Worm (Caenorhabditis elegans) whole organism, L3 larva: ENCODE data around the gene T19D7.5.

Experiments
- R02D3.7 ChIP-seq: fragments of 150-350 bp; optimal IDR thresholded peaks from 2 replicates; lab custom pipeline; 2014; ENCODE audit warnings: missing biosample characterization, missing genetic modification characterization
- ama-1 ChIP-seq: fragments of 150-350 bp; optimal IDR thresholded peaks from 2 replicates; lab custom pipeline; 2018
- ceh-16 ChIP-seq: sonication (generic microtip); optimal IDR thresholded peaks from 2 replicates; lab custom pipeline; 2017; ENCODE audit warnings: missing biosample characterization, missing genetic modification characterization
- ceh-82 ChIP-seq: fragments of 150-350 bp; optimal IDR thresholded peaks from 2 replicates; lab custom pipeline; 2014; ENCODE audit warnings: missing biosample characterization, missing genetic modification characterization
- daf-12 ChIP-seq: fragments of 150-350 bp; optimal IDR thresholded peaks from 2 replicates; lab custom pipeline; 2014; ENCODE audit warnings: missing biosample characterization, missing genetic modification reagents, missing genetic modification characterization
- egl-27 ChIP-seq: sonication (generic microtip); optimal IDR thresholded peaks from 4 replicates; lab custom pipeline; 2017; ENCODE audit warnings: missing biosample characterization, missing genetic modification reagents, missing genetic modification characterization
- egl-5 ChIP-seq: fragments of 150-350 bp; optimal IDR thresholded peaks from 2 replicates; lab custom pipeline; 2017; ENCODE audit warnings: missing biosample characterization, missing genetic modification reagents, missing genetic modification characterization, inconsistent platforms
- elt-1 ChIP-seq: fragments of 150-350 bp; optimal IDR thresholded peaks from 2 replicates; lab custom pipeline; 2014; ENCODE audit warnings: missing biosample characterization, missing genetic modification characterization
- elt-3 ChIP-seq, 3 experiments: fragments of 150-350 bp in 1 of 3; sonication (generic microtip) in 2 of 3; optimal IDR thresholded peaks; 2 replicates in 2 of 3; 4 replicates in 1 of 3; lab custom pipeline; 2014 to 2017; ENCODE audit warnings: missing biosample characterization in 3 of 3, missing genetic modification characterization in 3 of 3
- eor-1 ChIP-seq, 2 experiments: fragments of 150-350 bp; optimal IDR thresholded peaks; 2 replicates each; lab custom pipeline; 2014 to 2018; ENCODE audit warnings: missing biosample characterization in 2 of 2, missing genetic modification characterization in 2 of 2
- fkh-10 ChIP-seq: sonication (generic microtip); optimal IDR thresholded peaks from 2 replicates; lab custom pipeline; 2017; ENCODE audit warnings: missing biosample characterization, missing genetic modification reagents, missing genetic modification characterization
- fkh-2 ChIP-seq: fragments of 150-350 bp; optimal IDR thresholded peaks from 2 replicates; lab custom pipeline; 2014; ENCODE audit warnings: missing biosample characterization, missing genetic modification reagents, missing genetic modification characterization
- fos-1 ChIP-seq: fragments of 150-350 bp; optimal IDR thresholded peaks from 2 replicates; lab custom pipeline; 2014; ENCODE audit warnings: missing biosample characterization, missing genetic modification characterization
- hmg-11 ChIP-seq: sonication (generic microtip); optimal IDR thresholded peaks from 2 replicates; lab custom pipeline; 2016; ENCODE audit warnings: missing genetic modification characterization, missing compliant biosample characterization
- jun-1 ChIP-seq: fragments of 150-350 bp; optimal IDR thresholded peaks from 2 replicates; lab custom pipeline; 2014; ENCODE audit warnings: missing biosample characterization, missing genetic modification reagents, missing genetic modification characterization
- lin-15B ChIP-seq: fragments of 150-350 bp; optimal IDR thresholded peaks from 2 replicates; lab custom pipeline; 2014; ENCODE audit warnings: missing biosample characterization, missing genetic modification characterization
- lin-39 ChIP-seq: fragments of 150-350 bp; optimal IDR thresholded peaks from 2 replicates; lab custom pipeline; 2018; ENCODE audit warnings: missing biosample characterization, missing genetic modification reagents, missing genetic modification characterization
- lsy-12 ChIP-seq: sonication (generic microtip); optimal IDR thresholded peaks from 2 replicates; lab custom pipeline; 2016; ENCODE audit warnings: mild to moderate bottlenecking, missing genetic modification characterization, missing compliant biosample characterization
- mdl-1 ChIP-seq: fragments of 150-350 bp; optimal IDR thresholded peaks from 2 replicates; lab custom pipeline; 2014; ENCODE audit warnings: missing biosample characterization, missing genetic modification characterization
- mml-1 ChIP-seq: fragments of 150-350 bp; sonication (generic microtip); optimal IDR thresholded peaks from 3 replicates; lab custom pipeline; 2014; ENCODE audit warnings: missing biosample characterization, missing genetic modification characterization
- nfya-1 ChIP-seq: sonication (generic microtip); optimal IDR thresholded peaks from 2 replicates; lab custom pipeline; 2017; ENCODE audit warnings: missing genetic modification characterization, mild to moderate bottlenecking, missing compliant biosample characterization, antibody characterized with exemption, moderate library complexity; ENCODE audit not compliant: insufficient read depth
- nhr-11 ChIP-seq: fragments of 150-350 bp; optimal IDR thresholded peaks from 2 replicates; lab custom pipeline; 2014; ENCODE audit warnings: missing biosample characterization, missing genetic modification characterization
- nhr-12 ChIP-seq: fragments of 150-350 bp; optimal IDR thresholded peaks from 2 replicates; lab custom pipeline; 2014; ENCODE audit warnings: missing biosample characterization, missing genetic modification characterization
- nhr-23 ChIP-seq: fragments of 150-350 bp; optimal IDR thresholded peaks from 2 replicates; lab custom pipeline; 2014; ENCODE audit warnings: missing biosample characterization, missing genetic modification reagents, missing genetic modification characterization
- nhr-237 ChIP-seq: fragments of 150-350 bp; optimal IDR thresholded peaks from 2 replicates; lab custom pipeline; 2014; ENCODE audit warnings: missing biosample characterization, missing genetic modification characterization
- nhr-25 ChIP-seq: sonication (generic microtip); optimal IDR thresholded peaks from 2 replicates; lab custom pipeline; 2017; ENCODE audit warnings: missing biosample characterization, missing genetic modification characterization
- nhr-28 ChIP-seq: fragments of 150-350 bp; optimal IDR thresholded peaks from 2 replicates; lab custom pipeline; 2014; ENCODE audit warnings: missing biosample characterization, missing genetic modification characterization
- nhr-43 ChIP-seq: sonication (generic microtip); optimal IDR thresholded peaks from 2 replicates; lab custom pipeline; 2016; ENCODE audit warnings: mild to moderate bottlenecking, missing genetic modification characterization, missing compliant biosample characterization; ENCODE audit not compliant: poor library complexity, severe bottlenecking
- nhr-67 ChIP-seq: fragments of 150-350 bp; optimal IDR thresholded peaks from 2 replicates; lab custom pipeline; 2014; ENCODE audit warnings: missing biosample characterization, missing genetic modification characterization
- nhr-76 ChIP-seq: fragments of 150-350 bp; sonication (generic microtip); optimal IDR thresholded peaks from 5 replicates; lab custom pipeline; 2014; ENCODE audit warnings: missing biosample characterization, missing genetic modification characterization
- nhr-77 ChIP-seq: fragments of 150-350 bp; optimal IDR thresholded peaks from 2 replicates; lab custom pipeline; 2014; ENCODE audit warnings: missing biosample characterization, missing genetic modification characterization
- pha-4 ChIP-seq: fragments of 150-350 bp; optimal IDR thresholded peaks from 2 replicates; lab custom pipeline; 2014; ENCODE audit warnings: missing biosample characterization, missing genetic modification reagents, missing genetic modification characterization
- pqm-1 ChIP-seq: fragments of 150-350 bp; optimal IDR thresholded peaks from 2 replicates; lab custom pipeline; 2017; ENCODE audit warnings: missing biosample characterization, missing genetic modification characterization, inconsistent platforms
- snpc-4 ChIP-seq: fragments of 150-350 bp; optimal IDR thresholded peaks from 2 replicates; lab custom pipeline; 2014; ENCODE audit warnings: missing biosample characterization, missing genetic modification characterization
- tbx-2 ChIP-seq: sonication (generic microtip); optimal IDR thresholded peaks from 2 replicates; lab custom pipeline; 2016; ENCODE audit warnings: mild to moderate bottlenecking, missing genetic modification characterization, missing compliant biosample characterization
- unc-39 ChIP-seq: sonication (generic microtip); optimal IDR thresholded peaks from 4 replicates; lab custom pipeline; 2017; ENCODE audit warnings: missing biosample characterization, missing genetic modification characterization
- unc-62 ChIP-seq: fragments of 150-350 bp; sonication (generic microtip); optimal IDR thresholded peaks from 4 replicates; lab custom pipeline; 2014; ENCODE audit warnings: missing biosample characterization, missing genetic modification reagents, missing genetic modification characterization
- zag-1 ChIP-seq: fragments of 150-350 bp; optimal IDR thresholded peaks from 2 replicates; lab custom pipeline; 2014; ENCODE audit warnings: missing biosample characterization, missing genetic modification characterization
- ztf-4 ChIP-seq: fragments of 150-350 bp; optimal IDR thresholded peaks from 2 replicates; lab custom pipeline; 2014; ENCODE audit warnings: missing biosample characterization, missing genetic modification characterization

Gene T19D7.5

DNA sequence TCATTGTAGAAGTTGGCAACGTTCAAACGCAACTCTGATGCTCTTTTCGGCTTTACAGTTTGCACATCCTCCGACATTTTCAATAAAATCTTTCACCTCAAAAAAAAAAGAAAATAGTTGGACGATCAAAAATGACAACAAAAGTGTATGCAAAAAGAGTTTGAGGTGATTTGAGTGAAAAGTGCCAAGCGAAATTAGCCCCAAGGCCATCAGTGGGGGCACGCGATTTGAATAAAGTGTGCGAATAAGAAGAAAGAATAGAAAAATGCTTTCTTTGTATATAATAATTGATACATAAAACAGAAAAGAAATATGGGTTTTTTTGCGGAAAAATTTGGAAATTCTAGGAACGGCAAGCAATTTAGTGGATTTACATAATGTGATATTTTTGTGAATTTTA is at the start of gene T19D7.5:
T19D7.5 (minus strand) TSS at position 101 of the 400 bp plus-strand sequence.
- TF ChIP-seq nhr-25 (no peak), daf-12 (no peak), fkh-10 (no peak), nhr-76 (tag; lab: Kevin White, UChicago) (no peak), elt-3 (tag; optimal IDR thresholded peaks at IDR 0.05; lab: Kevin White, UChicago) (no peak), nhr-237 (tag; lab: Kevin White, UChicago) (no peak), ztf-4 (tag; lab: Kevin White, UChicago) (no peak), lsy-12 (tag; lab: Kevin White, UChicago) (no peak), mdl-1 (no peak), nfya-1 (tag; lab: Kevin White, UChicago) (no peak), nhr-28 (tag; lab: Kevin White, UChicago) (no peak), nhr-77 (tag; lab: Kevin White, UChicago) (no peak), pha-4 (tag; lab: Kevin White, UChicago) (no peak), zag-1 (tag; lab: Kevin White, UChicago) (no peak), elt-1 (tag; lab: Kevin White, UChicago) (no peak), ama-1 (lab: Kevin White, UChicago) (no peak), R02D3.7 (tag; lab: Kevin White, UChicago) (no peak), snpc-4 (tag; lab: Kevin White, UChicago) (no peak), nhr-43 (tag; lab: Kevin White, UChicago) (no peak), mml-1 (tag; lab: Kevin White, UChicago) (no peak)

DNA sequence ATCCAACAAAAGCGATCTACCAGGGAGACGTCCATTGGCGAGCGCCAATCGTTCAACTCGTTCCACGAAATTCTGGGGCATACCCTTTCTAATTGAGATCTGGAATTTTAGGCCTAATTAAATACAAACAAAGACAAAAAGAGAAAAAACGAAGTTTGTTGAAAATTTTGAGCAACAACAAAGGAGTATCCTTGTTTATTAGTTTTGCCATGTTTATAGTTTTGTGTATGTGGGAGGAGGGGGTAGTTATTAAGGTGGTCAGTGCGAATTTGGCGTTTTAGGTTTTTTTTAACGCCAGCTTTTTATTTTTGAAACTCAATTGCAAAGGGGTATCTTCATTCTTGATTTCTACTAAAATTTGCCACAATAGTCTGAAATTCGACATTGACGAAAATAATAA is 48.4 kb upstream of the T19D7.5 start, which contains the start of gene irk-2:
irk-2 (minus strand) TSS at position 101 of the 400 bp plus-strand sequence.
- TF ChIP-seq lin-15B (tag; lab: Kevin White, UChicago) = no peak
- TF ChIP-seq nhr-237 (tag; lab: Kevin White, UChicago) = no peak
- TF ChIP-seq ceh-82 (tag; lab: Kevin White, UChicago) = no peak

DNA sequence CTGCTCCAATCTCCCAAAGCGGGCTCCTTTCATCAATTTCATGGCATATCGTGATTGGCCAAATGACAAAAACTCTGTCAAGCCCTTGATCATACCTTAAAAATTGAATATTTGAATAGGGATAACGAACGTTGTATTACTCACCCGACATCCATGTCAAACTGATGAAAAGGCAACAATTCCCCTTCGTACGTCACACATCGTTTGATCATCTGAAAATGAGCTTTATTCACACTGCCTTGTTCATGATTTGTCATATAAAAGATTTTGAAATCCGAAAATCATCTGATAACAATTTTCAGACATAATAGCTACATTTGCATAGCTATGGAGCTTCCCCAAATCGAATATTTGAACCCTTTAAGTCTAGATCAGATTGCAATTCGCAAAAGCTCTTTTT is 40.5 kb upstream of the T19D7.5 start, which contains the start of gene M02A10.1:
M02A10.1 (plus strand) TSS at position 301 of the 400 bp plus-strand sequence.
- TF ChIP-seq fos-1 (tag; lab: Kevin White, UChicago) (no peak), lin-39 (tag; lab: Kevin White, UChicago) (no peak), nhr-67 (no peak), ceh-82 (tag; lab: Kevin White, UChicago) (no peak), mml-1 (tag; lab: Kevin White, UChicago) (no peak), egl-27 (tag; lab: Kevin White, UChicago) (no peak), jun-1 (no peak), fkh-2 (tag; lab: Kevin White, UChicago) (no peak), nhr-25 (no peak), ama-1 (lab: Kevin White, UChicago) (no peak), daf-12 (no peak), nhr-11 (tag; lab: Kevin White, UChicago) (no peak), mdl-1 (no peak), pqm-1 (tag; lab: Kevin White, UChicago) (no peak), nhr-23 (no peak)

DNA sequence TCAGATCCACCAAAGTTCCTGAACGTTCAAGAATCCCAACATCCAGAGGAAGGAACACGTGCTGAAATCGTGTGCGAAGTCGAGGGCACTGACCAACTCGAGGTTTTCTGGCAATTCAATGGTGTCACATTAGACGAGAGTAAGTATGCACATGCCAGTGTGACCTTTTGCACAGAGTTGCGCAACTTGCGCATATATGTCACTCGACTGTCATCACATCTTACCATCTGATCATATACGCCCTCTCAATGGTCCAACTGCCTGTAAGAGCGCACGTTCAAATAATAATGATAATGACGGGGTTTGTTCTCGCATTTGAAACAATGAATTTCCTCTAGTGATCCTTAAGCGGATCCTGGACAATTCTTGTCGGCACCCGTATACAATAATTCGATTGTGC is 30.2 kb upstream of the T19D7.5 start:
- TF ChIP-seq jun-1 = no peak
- TF ChIP-seq nfya-1 (tag; lab: Kevin White, UChicago) = no peak
- no peak for TF ChIP-seq egl-5 (tag; lab: Kevin White, UChicago)
- TF ChIP-seq elt-1 (tag; lab: Kevin White, UChicago) = no peak
- no peak for TF ChIP-seq egl-27 (tag; lab: Kevin White, UChicago)
- TF ChIP-seq daf-12 = no peak
- no peak for TF ChIP-seq lin-15B (tag; lab: Kevin White, UChicago)
- no peak for TF ChIP-seq nhr-67
- TF ChIP-seq unc-62 (GFP tag; lab: Kevin White, UChicago) = no peak

DNA sequence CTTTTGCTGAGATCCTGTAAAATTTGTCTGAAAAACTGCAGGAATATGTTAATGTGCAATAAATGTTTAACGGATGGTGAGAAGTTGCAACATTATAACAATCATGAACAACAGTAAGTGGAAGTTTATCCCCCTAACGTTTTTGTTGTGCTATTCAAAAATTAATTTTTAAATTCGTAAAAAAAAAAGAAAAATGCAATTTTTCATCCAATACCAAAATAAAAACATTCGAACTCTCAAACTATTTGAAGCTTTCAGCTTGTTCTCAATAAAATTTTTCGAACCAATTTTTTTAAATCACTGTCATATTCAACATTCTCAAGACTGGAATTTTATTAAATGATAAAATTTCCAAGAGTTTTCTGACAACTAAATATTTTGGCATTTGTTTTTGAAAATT is 25.6 kb upstream of the T19D7.5 start, which contains the start of gene ncam-1:
ncam-1 (plus strand) TSS at position 301 of the 400 bp plus-strand sequence.
- TF ChIP-seq egl-5 (tag; lab: Kevin White, UChicago) = no peak
- no peak for TF ChIP-seq lin-15B (tag; lab: Kevin White, UChicago)
- TF ChIP-seq snpc-4 (tag; lab: Kevin White, UChicago) = no peak
- TF ChIP-seq pha-4 (tag; lab: Kevin White, UChicago) = no peak
- TF ChIP-seq fkh-10 = no peak
- no peak for TF ChIP-seq fos-1 (tag; lab: Kevin White, UChicago)
- no peak for TF ChIP-seq mml-1 (tag; lab: Kevin White, UChicago)
- no peak for TF ChIP-seq tbx-2 (tag; lab: Kevin White, UChicago)
- TF ChIP-seq nhr-43 (tag; lab: Kevin White, UChicago) = no peak
- no peak for TF ChIP-seq nfya-1 (tag; lab: Kevin White, UChicago)
- TF ChIP-seq unc-39 = no peak
- TF ChIP-seq ceh-16 (tag; lab: Kevin White, UChicago) = no peak
- TF ChIP-seq nhr-28 (tag; lab: Kevin White, UChicago) = no peak
- no peak for TF ChIP-seq nhr-12 (tag; lab: Kevin White, UChicago)
- no peak for TF ChIP-seq jun-1
- TF ChIP-seq eor-1 (tag; optimal IDR thresholded peaks at IDR 0.05; lab: Kevin White, UChicago) = no peak
- TF ChIP-seq hmg-11 (tag; lab: Kevin White, UChicago) = no peak
